Fruit fly (Drosophila melanogaster) whole organism, embryonic: ENCODE results near the gene CG14965.

Experiments used
- CG10321 ChIP-seq: fragments of 200-800 bp; sonication (Bioruptor generic); IDR thresholded peaks from 2 replicates; pipeline ENCODE4 v1.3.6; 2022; ENCODE audit warnings: missing biosample characterization, missing genetic modification characterization
- CG10366 ChIP-seq: fragments of 200-800 bp; sonication (Bioruptor generic); IDR thresholded peaks from 2 replicates; pipeline ENCODE4 v1.3.6; 2022; ENCODE audit warnings: missing biosample characterization, missing genetic modification characterization
- CG10565 ChIP-seq: fragments of 200-800 bp; sonication (Bioruptor generic); optimal IDR thresholded peaks from 3 replicates; lab custom pipeline; 2016; ENCODE audit warnings: missing biosample characterization, mild to moderate bottlenecking, missing genetic modification characterization
- CG11398 ChIP-seq: fragments of 200-800 bp; sonication (Bioruptor generic); optimal IDR thresholded peaks from 2 replicates; lab custom pipeline; 2016; ENCODE audit warnings: missing biosample characterization, missing genetic modification characterization
- CG14667 ChIP-seq: fragments of 200-800 bp; sonication (Bioruptor generic); IDR thresholded peaks from 2 replicates; pipeline ENCODE4 v1.3.6; 2022; ENCODE audit warnings: missing biosample characterization, missing genetic modification characterization
- CG17361 ChIP-seq: fragments of 200-800 bp; sonication (Bioruptor generic); IDR thresholded peaks from 3 replicates; pipeline ENCODE4 v1.3.6; 2022; ENCODE audit warnings: missing biosample characterization, missing genetic modification characterization
- CG2116 ChIP-seq: fragments of 200-800 bp; sonication (Bioruptor generic); optimal IDR thresholded peaks from 3 replicates; lab custom pipeline; 2018; ENCODE audit warnings: missing biosample characterization, mild to moderate bottlenecking, missing genetic modification characterization
- CG2202 ChIP-seq: fragments of 200-800 bp; sonication (Bioruptor generic); optimal IDR thresholded peaks from 2 replicates; lab custom pipeline; 2018; ENCODE audit warnings: missing biosample characterization, mild to moderate bottlenecking, missing genetic modification characterization
- CG32772 ChIP-seq: fragments of 200-800 bp; sonication (Bioruptor generic); IDR thresholded peaks from 2 replicates; pipeline ENCODE4 v1.3.6; 2022; ENCODE audit warnings: missing biosample characterization, missing genetic modification characterization
- CG33557 ChIP-seq: fragments of 200-800 bp; sonication (Bioruptor generic); optimal IDR thresholded peaks from 2 replicates; lab custom pipeline; 2019; ENCODE audit warnings: missing biosample characterization, mild to moderate bottlenecking, missing genetic modification characterization, moderate library complexity
- CG42726 ChIP-seq: fragments of 200-800 bp; sonication (Bioruptor generic); IDR thresholded peaks from 2 replicates; pipeline ENCODE4 v1.3.6; 2022; ENCODE audit warnings: missing biosample characterization, missing genetic modification characterization; ENCODE audit not compliant: partially characterized antibody
- CG6254 ChIP-seq: fragments of 200-800 bp; sonication (Bioruptor generic); optimal IDR thresholded peaks from 3 replicates; lab custom pipeline; 2017; ENCODE audit warnings: mild to moderate bottlenecking, missing biosample characterization, missing genetic modification reagents, missing genetic modification characterization
- CG6689 ChIP-seq: fragments of 200-800 bp; sonication (Bioruptor generic); IDR thresholded peaks from 2 replicates; pipeline ENCODE4 v1.3.6; 2022; ENCODE audit warnings: missing biosample characterization, missing genetic modification characterization
- CG7963 ChIP-seq: fragments of 200-800 bp; sonication (Bioruptor generic); IDR thresholded peaks from 3 replicates; pipeline ENCODE4 v1.3.6; 2022; ENCODE audit warnings: missing biosample characterization, missing genetic modification characterization; ENCODE audit not compliant: partially characterized antibody
- CG8924 ChIP-seq: fragments of 200-800 bp; optimal IDR thresholded peaks from 3 replicates; lab custom pipeline; 2019; ENCODE audit warnings: missing biosample characterization, mild to moderate bottlenecking, missing genetic modification characterization, moderate library complexity
- D ChIP-seq, 2 experiments: fragments of 200-800 bp in 1 of 2; fragments of >200 bp in 1 of 2; sonication (Bioruptor generic) in 1 of 2; optimal IDR thresholded peaks; 2 replicates in 1 of 2; 3 replicates in 1 of 2; lab custom pipeline; 2017; ENCODE audit warnings: mild to moderate bottlenecking in 1 of 2, missing biosample characterization in 1 of 2, missing genetic modification characterization in 1 of 2, missing genetic modification reagents in 1 of 2
- Dip2 ChIP-seq: fragments of 200-800 bp; sonication (Bioruptor generic); IDR thresholded peaks from 2 replicates; pipeline ENCODE4 v1.3.6; 2022; ENCODE audit warnings: missing biosample characterization, missing genetic modification characterization
- E2f2 ChIP-seq: fragments of 200-800 bp; sonication (Bioruptor generic); IDR thresholded peaks from 2 replicates; pipeline ENCODE4 v1.3.6; 2022; ENCODE audit warnings: missing biosample characterization, missing genetic modification characterization
- Elba2 ChIP-seq: fragments of 200-800 bp; sonication (Bioruptor generic); optimal IDR thresholded peaks from 3 replicates; lab custom pipeline; 2016; ENCODE audit warnings: missing biosample characterization, missing genetic modification characterization
- Ets97D ChIP-seq: fragments of 200-800 bp; sonication (Bioruptor generic); optimal IDR thresholded peaks from 3 replicates; lab custom pipeline; 2016; ENCODE audit warnings: missing biosample characterization, missing genetic modification characterization
- Gsc ChIP-seq: fragments of 200-800 bp; sonication (Bioruptor generic); IDR thresholded peaks from 2 replicates; pipeline ENCODE4 v1.3.6; 2022; ENCODE audit warnings: missing biosample characterization, missing genetic modification characterization
- Hr39 ChIP-seq: fragments of >200 bp; optimal IDR thresholded peaks from 2 replicates; lab custom pipeline; 2017
- Jarid2 ChIP-seq: fragments of 200-800 bp; sonication (Bioruptor generic); optimal IDR thresholded peaks from 3 replicates; lab custom pipeline; 2017; ENCODE audit warnings: mild to moderate bottlenecking, missing biosample characterization, missing genetic modification reagents, missing genetic modification characterization
- MESR4 ChIP-seq: fragments of 200-800 bp; sonication (Bioruptor generic); optimal IDR thresholded peaks from 2 replicates; lab custom pipeline; 2018; ENCODE audit warnings: missing biosample characterization, mild to moderate bottlenecking, missing genetic modification characterization, moderate library complexity
- Neu2 ChIP-seq: fragments of 200-800 bp; sonication (Bioruptor generic); optimal IDR thresholded peaks from 3 replicates; lab custom pipeline; 2016; ENCODE audit warnings: missing biosample characterization, missing genetic modification characterization, borderline replicate concordance
- Nf-YC ChIP-seq: fragments of 200-800 bp; optimal IDR thresholded peaks from 3 replicates; lab custom pipeline; 2019; ENCODE audit warnings: missing biosample characterization, mild to moderate bottlenecking, missing genetic modification characterization, moderate library complexity
- Ravus ChIP-seq: fragments of 200-800 bp; sonication (Bioruptor generic); IDR thresholded peaks from 2 replicates; pipeline ENCODE4 v1.3.6; 2022; ENCODE audit warnings: missing biosample characterization, missing genetic modification characterization
- Rx ChIP-seq: fragments of 200-800 bp; sonication (Bioruptor generic); IDR thresholded peaks from 2 replicates; pipeline ENCODE4 v1.3.6; 2022; ENCODE audit warnings: missing biosample characterization, missing genetic modification characterization
- ap ChIP-seq: fragments of 200-800 bp; sonication (Bioruptor generic); IDR thresholded peaks from 2 replicates; pipeline ENCODE4 v1.3.6; 2022; ENCODE audit warnings: missing biosample characterization, missing genetic modification characterization
- croc ChIP-seq: fragments of 200-800 bp; sonication (Bioruptor generic); conservative IDR thresholded peaks from 3 replicates; pipeline ENCODE4 v1.3.6; 2022; ENCODE audit warnings: missing biosample characterization, missing genetic modification characterization
- danr ChIP-seq: fragments of 200-800 bp; sonication (Bioruptor generic); IDR thresholded peaks from 2 replicates; pipeline ENCODE4 v1.3.6; 2022; ENCODE audit warnings: missing biosample characterization, missing genetic modification characterization
- esg ChIP-seq: fragments of 200-800 bp; sonication (Bioruptor generic); conservative IDR thresholded peaks from 2 replicates; pipeline ENCODE4 v1.3.6; 2022; ENCODE audit warnings: missing biosample characterization, missing genetic modification characterization
- fd3F ChIP-seq: fragments of 200-800 bp; sonication (Bioruptor generic); optimal IDR thresholded peaks from 2 replicates; lab custom pipeline; 2018; ENCODE audit warnings: missing biosample characterization, mild to moderate bottlenecking, missing genetic modification characterization, moderate library complexity
- fru ChIP-seq: fragments of >200 bp; optimal IDR thresholded peaks from 2 replicates; lab custom pipeline; 2017
- kah ChIP-seq: fragments of 200-800 bp; sonication (Bioruptor generic); optimal IDR thresholded peaks from 2 replicates; lab custom pipeline; 2018; ENCODE audit warnings: missing biosample characterization, mild to moderate bottlenecking, missing genetic modification characterization
- lab ChIP-seq: fragments of 200-800 bp; sonication (Bioruptor generic); optimal IDR thresholded peaks from 3 replicates; lab custom pipeline; 2017; ENCODE audit warnings: missing biosample characterization, missing genetic modification characterization, mild to moderate bottlenecking, moderate library complexity, missing genetic modification reagents
- lbe ChIP-seq: fragments of 200-800 bp; sonication (Bioruptor generic); optimal IDR thresholded peaks from 2 replicates; lab custom pipeline; 2016; ENCODE audit warnings: missing biosample characterization, mild to moderate bottlenecking, missing genetic modification characterization
- lmd ChIP-seq: fragments of 200-800 bp; sonication (Bioruptor generic); IDR thresholded peaks from 2 replicates; pipeline ENCODE4 v1.3.6; 2022; ENCODE audit warnings: missing biosample characterization, missing genetic modification characterization
- oc ChIP-seq: fragments of 200-800 bp; sonication (Bioruptor generic); optimal IDR thresholded peaks from 2 replicates; lab custom pipeline; 2018; ENCODE audit warnings: missing biosample characterization, mild to moderate bottlenecking, missing genetic modification characterization, moderate library complexity
- onecut ChIP-seq: fragments of 200-800 bp; sonication (Bioruptor generic); IDR thresholded peaks from 2 replicates; pipeline ENCODE4 v1.3.6; 2022; ENCODE audit warnings: missing biosample characterization, missing genetic modification characterization
- otp ChIP-seq: fragments of 200-800 bp; sonication (Bioruptor generic); IDR thresholded peaks from 3 replicates; pipeline ENCODE4, ENCODE4 v1.3.6; 2022; ENCODE audit warnings: missing biosample characterization, missing genetic modification characterization
- salm ChIP-seq: fragments of 200-800 bp; sonication (Bioruptor generic); optimal IDR thresholded peaks from 2 replicates; lab custom pipeline; 2018; ENCODE audit warnings: missing biosample characterization, mild to moderate bottlenecking, missing genetic modification characterization
- sens-2 ChIP-seq: fragments of 200-800 bp; sonication (Bioruptor generic); IDR thresholded peaks from 2 replicates; pipeline ENCODE4 v1.3.6; 2022; ENCODE audit warnings: missing biosample characterization, missing genetic modification characterization
- sna ChIP-seq: fragments of 200-800 bp; sonication (Bioruptor generic); IDR thresholded peaks from 2 replicates; pipeline ENCODE4 v1.3.6; 2022; ENCODE audit warnings: missing biosample characterization, missing genetic modification characterization; ENCODE audit not compliant: partially characterized antibody
- sr ChIP-seq: fragments of 200-800 bp; sonication (Bioruptor generic); IDR thresholded peaks from 3 replicates; pipeline ENCODE4 v1.3.6; 2022; ENCODE audit warnings: missing biosample characterization, missing genetic modification characterization
- tna ChIP-seq: fragments of 200-800 bp; sonication (Bioruptor generic); IDR thresholded peaks from 2 replicates; pipeline ENCODE4 v1.3.6; 2022; ENCODE audit warnings: missing biosample characterization, missing genetic modification characterization; ENCODE audit not compliant: partially characterized antibody
- trem ChIP-seq: fragments of 200-800 bp; optimal IDR thresholded peaks from 3 replicates; lab custom pipeline; 2019; ENCODE audit warnings: missing biosample characterization, mild to moderate bottlenecking, missing genetic modification characterization, moderate library complexity
- unpg ChIP-seq: fragments of 200-800 bp; sonication (Bioruptor generic); optimal IDR thresholded peaks from 3 replicates; lab custom pipeline; 2018; ENCODE audit warnings: missing biosample characterization, mild to moderate bottlenecking, missing genetic modification characterization, moderate library complexity
- wek ChIP-seq: fragments of 200-800 bp; sonication (Bioruptor generic); optimal IDR thresholded peaks from 3 replicates; lab custom pipeline; 2018; ENCODE audit warnings: missing biosample characterization, mild to moderate bottlenecking, missing genetic modification characterization, moderate library complexity
- yki ChIP-seq: fragments of >200 bp; optimal IDR thresholded peaks from 3 replicates; lab custom pipeline; 2018
- z ChIP-seq: fragments of 200-800 bp; sonication (Bioruptor generic); IDR thresholded peaks from 3 replicates; pipeline ENCODE4 v1.3.6; 2022; ENCODE audit warnings: missing biosample characterization, missing genetic modification characterization

The CG14965 gene

DNA sequence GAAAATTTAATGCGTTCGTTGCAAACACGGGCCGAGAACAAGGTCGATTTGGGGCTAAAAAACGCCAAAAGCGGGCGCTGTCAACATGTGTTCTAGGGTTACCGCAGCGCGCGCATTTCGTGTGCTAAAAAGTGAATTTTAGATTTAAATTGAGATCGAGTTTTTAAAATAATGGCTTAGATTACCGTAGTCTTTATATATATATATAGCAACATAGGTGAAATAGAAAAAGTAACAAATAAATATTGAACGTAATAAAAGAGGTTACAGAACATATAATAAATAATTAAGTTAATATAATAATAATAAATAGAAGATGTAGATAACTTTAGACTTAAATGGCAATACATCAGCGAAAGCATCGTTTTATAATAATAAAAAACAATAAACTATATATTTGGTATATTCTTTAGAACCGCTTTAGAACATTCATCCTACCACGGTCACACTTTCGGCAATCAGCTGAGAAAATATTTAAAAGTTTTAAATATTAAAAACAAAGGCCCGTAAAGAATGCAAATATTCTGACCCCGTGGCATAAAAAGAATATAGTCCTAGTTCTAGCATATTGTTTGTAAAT, 48.8 kb downstream of the CG14965 start, which contains the start of the genes CG11537 and Alg2 (continued):
- TF ChIP-seq CG10321 (GFP tag; lab: Robert Waterston, UW) (no peak), sens-2 (GFP tag; lab: Robert Waterston, UW) (no peak), Ets97D (GFP tag; lab: Kevin White, UChicago) (peak; percentile 3), CG2116 (GFP tag; lab: Kevin White, UChicago) (peak; percentile 35), fru (no peak), lbe (no peak), MESR4 (GFP tag; lab: Kevin White, UChicago) (no peak), Dip2 (GFP tag; lab: Robert Waterston, UW) (no peak), lmd (GFP tag; lab: Robert Waterston, UW) (no peak), Rx (GFP tag; lab: Robert Waterston, UW) (no peak), Nf-YC (tag; lab: Kevin White, UChicago) (peak; percentile 41), croc (no peak), Jarid2 (GFP tag; lab: Kevin White, UChicago) (no peak), CG17361 (GFP tag; lab: Robert Waterston, UW) (peak; percentile 44; the same call in 2 of the 3 replicates), CG10565 (GFP tag; lab: Kevin White, UChicago) (no peak), CG42726 (no peak), wek (GFP tag; lab: Kevin White, UChicago) (no peak), Hr39 (lab: Kevin White, UChicago) (no peak), CG32772 (GFP tag; lab: Robert Waterston, UW) (no peak), fd3F (GFP tag; lab: Kevin White, UChicago) (no peak), oc (tag; lab: Kevin White, UChicago) (no peak), sna (GFP tag; lab: Robert Waterston, UW) (no peak), CG6689 (GFP tag; lab: Robert Waterston, UW) (no peak), CG33557 (GFP tag; lab: Kevin White, UChicago) (no peak), lab (GFP tag; lab: Kevin White, UChicago) (peak; percentile 59), CG2202 (no peak), onecut (GFP tag; lab: Robert Waterston, UW) (no peak), E2f2 (GFP tag; lab: Robert Waterston, UW) (peak; percentile 36), CG14667 (GFP tag; lab: Robert Waterston, UW) (no peak), kah (GFP tag; lab: Kevin White, UChicago) (no peak), D (optimal IDR thresholded peaks at IDR 0.05; lab: Kevin White, UChicago) (no peak), D (GFP tag; optimal IDR thresholded peaks at IDR 0.05; lab: Kevin White, UChicago) (no peak), CG7963 (GFP tag; lab: Robert Waterston, UW) (no peak), Ravus (no peak), salm (tag; lab: Kevin White, UChicago) (no peak), otp (GFP tag; lab: Robert Waterston, UW) (no peak), tna (GFP tag; lab: Robert Waterston, UW) (no peak), sr (GFP tag; lab: Robert Waterston, UW) (no peak), danr (no peak), Gsc (GFP tag; lab: Robert Waterston, UW) (no peak), trem (tag; lab: Kevin White, UChicago) (peak; percentile 81), ap (GFP tag; lab: Robert Waterston, UW) (peak; percentile 23; the same call in 1 of the 2 replicates), CG11398 (GFP tag; lab: Kevin White, UChicago) (no peak), Neu2 (no peak), CG6254 (GFP tag; lab: Kevin White, UChicago) (no peak), CG10366 (GFP tag; lab: Robert Waterston, UW) (peak; percentile 29), esg (no peak), Elba2 (GFP tag; lab: Kevin White, UChicago) (no peak), CG8924 (peak; percentile 66), yki (no peak), z (GFP tag; lab: Robert Waterston, UW) (no peak), unpg (peak; percentile 38)
